Worm (Caenorhabditis elegans) whole organism, midembryonic: ENCODE measurements around the gene Y69E1A.3.

Experiments
- T22C8.4 ChIP-seq: fragments of 200-800 bp; sonication (Bioruptor generic); IDR thresholded peaks from 2 replicates; pipeline ENCODE4 v1.3.6; 2022; ENCODE audit warnings: missing genetic modification characterization, missing compliant biosample characterization
- cog-1 ChIP-seq: sonication (generic microtip); optimal IDR thresholded peaks from 2 replicates; lab custom pipeline; 2016; ENCODE audit warnings: missing genetic modification characterization, missing compliant biosample characterization
- flt-1 ChIP-seq: fragments of 200-800 bp; sonication (Bioruptor generic); IDR thresholded peaks from 2 replicates; pipeline ENCODE4 v1.3.6; 2022; ENCODE audit warnings: missing genetic modification characterization, missing compliant biosample characterization
- med-1 ChIP-seq: sonication (generic microtip); optimal IDR thresholded peaks from 2 replicates; lab custom pipeline; 2017; ENCODE audit warnings: missing genetic modification characterization, mild to moderate bottlenecking, missing compliant biosample characterization, antibody characterized with exemption, missing genetic modification reagents; ENCODE audit not compliant: insufficient read depth
- ref-1 ChIP-seq: fragments of 200-800 bp; sonication (Bioruptor generic); conservative IDR thresholded peaks from 2 replicates; pipeline ENCODE4 v1.3.6; 2022; ENCODE audit warnings: missing genetic modification reagents, missing genetic modification characterization, missing compliant biosample characterization
- tab-1 ChIP-seq: fragments of 200-800 bp; sonication (Bioruptor generic); IDR thresholded peaks from 2 replicates; pipeline ENCODE4 v1.3.6; 2022; ENCODE audit warnings: missing genetic modification characterization, missing compliant biosample characterization
- ztf-23 ChIP-seq: fragments of 200-800 bp; sonication (Bioruptor generic); IDR thresholded peaks from 2 replicates; pipeline ENCODE4 v1.3.6; 2022; ENCODE audit warnings: missing genetic modification reagents, missing genetic modification characterization, missing compliant biosample characterization
- ztf-29 ChIP-seq: fragments of 200-800 bp; sonication (Bioruptor generic); IDR thresholded peaks from 2 replicates; pipeline ENCODE4 v1.3.6; 2022; ENCODE audit warnings: missing genetic modification reagents, missing genetic modification characterization, missing compliant biosample characterization

- TF ChIP-seq flt-1 (GFP tag; lab: Robert Waterston, UW) (no peak), cog-1 (tag; lab: Kevin White, UChicago) (no peak), med-1 (GFP tag; lab: Kevin White, UChicago) (no peak), ztf-23 (GFP tag; lab: Robert Waterston, UW) (no peak), ztf-29 (GFP tag; lab: Robert Waterston, UW) (no peak), ref-1 (no peak), tab-1 (no peak), T22C8.4 (no peak)
These were observed 17.3 kb upstream of the Y69E1A.3 start for ce11 chrIV:10934786-10935185.
